Fruit fly (Drosophila melanogaster) Kc167 (cell line): ENCODE results near the gene CG32708.

Experiments
- Myc ChIP-seq: fragments of >200 bp; optimal IDR thresholded peaks from 2 replicates; lab custom pipeline; 2017; ENCODE audit warnings: missing external identifiers
- Sin3A ChIP-seq: fragments of >200 bp; optimal IDR thresholded peaks from 2 replicates; lab custom pipeline; 2018; ENCODE audit warnings: missing external identifiers
- h ChIP-seq: fragments of >200 bp; optimal IDR thresholded peaks from 3 replicates; lab custom pipeline; 2018; ENCODE audit warnings: missing external identifiers
- insv ChIP-seq: fragments of >200 bp; optimal IDR thresholded peaks from 3 replicates; lab custom pipeline; 2018; ENCODE audit warnings: missing external identifiers
- psq ChIP-seq: fragments of >200 bp; optimal IDR thresholded peaks from 2 replicates; lab custom pipeline; 2017; ENCODE audit warnings: missing external identifiers
- ttk ChIP-seq: sonication (Bioruptor generic); optimal IDR thresholded peaks from 2 replicates; lab custom pipeline; 2017; ENCODE audit warnings: missing external identifiers

CG32708 gene

DNA sequence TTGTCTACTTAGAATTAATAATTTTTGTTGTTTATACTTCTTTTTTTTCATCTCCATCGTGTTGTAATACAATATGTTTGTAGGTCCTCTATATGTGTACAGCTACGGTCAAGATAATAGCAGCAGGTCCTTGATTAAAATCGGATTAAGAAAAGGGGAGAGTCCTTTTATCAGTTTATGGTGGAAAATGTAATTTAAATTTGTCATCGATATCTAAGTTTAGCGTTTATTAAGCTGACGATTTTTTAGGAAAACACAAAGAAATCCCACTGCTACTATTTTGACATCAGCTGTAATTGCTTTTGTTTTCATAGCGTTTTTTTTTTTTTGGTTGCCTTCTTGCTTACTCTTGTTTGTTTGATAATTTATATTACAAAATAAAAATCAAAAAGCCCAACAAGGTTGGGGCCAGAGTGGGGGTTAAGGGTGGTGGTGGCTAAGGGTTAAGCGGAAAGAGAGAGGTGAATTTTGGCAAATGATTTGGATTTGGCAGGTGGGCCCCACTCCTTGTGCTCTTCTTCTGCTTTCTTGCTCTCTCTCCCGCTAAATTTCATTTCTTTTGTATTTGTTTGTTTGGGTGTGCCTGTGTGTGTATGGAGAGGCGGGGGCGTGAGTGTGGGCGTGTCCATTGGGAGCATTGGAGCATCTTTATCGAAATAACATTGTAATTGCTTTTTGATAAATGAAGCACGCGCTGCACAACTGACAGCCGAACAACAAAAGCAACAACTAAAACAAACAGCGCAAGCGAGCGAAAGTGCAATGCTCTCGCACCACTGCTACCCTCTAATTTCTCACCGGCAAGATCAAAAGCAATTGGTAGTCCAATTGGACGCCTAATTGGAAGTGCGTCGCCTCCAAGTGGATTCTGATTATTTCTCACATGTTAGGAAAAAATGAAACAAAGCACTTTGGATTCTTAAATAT, 35.4 kb downstream of the CG32708 start:
- TF ChIP-seq ttk (lab: Kevin White, UChicago) = no peak

dm6 chrX:9122492-9122891, 36.8 kb downstream of the CG32708 start:
- no peak for TF ChIP-seq Sin3A (lab: Kevin White, UChicago)
- TF ChIP-seq insv (lab: Kevin White, UChicago) = no peak
- no peak for TF ChIP-seq ttk (lab: Kevin White, UChicago)
- no peak for TF ChIP-seq psq
- no peak for TF ChIP-seq h (lab: Kevin White, UChicago)
- no peak for TF ChIP-seq Myc (lab: Kevin White, UChicago)

dm6 chrX:9127264-9128011, 41.7 kb downstream of the CG32708 start:
- no peak for TF ChIP-seq psq
- no peak for TF ChIP-seq Myc (lab: Kevin White, UChicago)
- no peak for TF ChIP-seq Sin3A (lab: Kevin White, UChicago)
- TF ChIP-seq ttk (lab: Kevin White, UChicago) = no peak
- TF ChIP-seq h (lab: Kevin White, UChicago) = no peak

DNA sequence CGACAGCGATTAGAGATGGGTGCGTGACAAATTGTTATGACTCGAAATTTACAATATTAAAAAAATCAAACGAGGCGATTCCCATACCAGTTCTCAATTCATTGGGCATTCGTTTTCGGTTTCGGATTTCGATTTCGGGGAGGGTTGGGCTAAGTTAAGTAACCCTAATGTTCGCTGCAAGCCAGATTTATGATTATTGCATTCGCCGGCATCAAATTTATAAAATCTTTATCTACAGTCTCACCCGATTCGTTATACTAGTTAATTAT, 42.2 kb downstream of the CG32708 start:
- no peak for TF ChIP-seq Myc (lab: Kevin White, UChicago)

- TF ChIP-seq insv (lab: Kevin White, UChicago) (no peak), psq (no peak), Sin3A (lab: Kevin White, UChicago) (no peak), Myc (lab: Kevin White, UChicago) (no peak), ttk (lab: Kevin White, UChicago) (no peak), h (lab: Kevin White, UChicago) (no peak)
Observed at dm6 chrX:9129436-9129835, 43.7 kb downstream of the CG32708 start.

DNA sequence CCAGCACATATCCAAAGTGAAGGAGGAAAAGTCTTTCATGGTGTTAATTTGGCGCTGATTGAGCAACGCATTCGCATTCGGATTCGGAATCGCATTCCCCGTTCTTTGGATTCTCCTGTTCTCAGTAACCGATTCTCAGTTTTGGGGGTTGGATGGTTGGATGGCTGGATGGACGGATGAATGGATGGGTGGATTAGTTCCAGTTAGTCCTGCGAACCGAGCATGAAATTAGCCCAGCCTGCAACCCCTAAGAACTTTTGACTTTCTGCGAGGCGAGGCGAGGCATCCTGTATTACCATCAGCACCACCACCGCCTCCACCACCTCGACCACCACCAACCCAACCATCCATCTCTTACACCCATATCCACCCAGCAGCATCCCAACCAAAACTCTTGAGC, 44.5 kb downstream of the CG32708 start:
- no peak for TF ChIP-seq Myc (lab: Kevin White, UChicago)
- no peak for TF ChIP-seq ttk (lab: Kevin White, UChicago)
- TF ChIP-seq Sin3A (lab: Kevin White, UChicago) = no peak
- no peak for TF ChIP-seq h (lab: Kevin White, UChicago)
- no peak for TF ChIP-seq insv (lab: Kevin White, UChicago)
- TF ChIP-seq psq = no peak

DNA sequence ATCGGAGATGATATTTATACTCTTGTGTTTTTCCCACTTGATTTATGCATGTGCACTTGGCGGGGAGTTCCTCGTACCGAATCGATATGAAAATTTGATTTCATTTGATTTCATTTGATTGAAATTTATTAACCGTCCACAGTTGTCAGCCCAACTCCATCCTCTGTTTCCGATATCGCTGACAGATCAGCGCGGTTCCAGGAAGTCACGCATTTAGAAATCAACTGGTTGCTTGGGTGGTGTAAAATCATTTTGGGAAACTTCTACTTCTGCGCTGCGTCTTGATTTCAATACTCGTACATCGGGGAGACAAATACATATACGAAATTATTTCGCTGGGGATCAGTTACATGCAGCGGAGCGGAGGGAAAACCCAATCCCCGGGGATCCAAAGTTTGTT, 45.8 kb downstream of the CG32708 start:
- TF ChIP-seq Sin3A (lab: Kevin White, UChicago) (no peak), psq (no peak), ttk (lab: Kevin White, UChicago) (no peak), h (lab: Kevin White, UChicago) (no peak), Myc (lab: Kevin White, UChicago) (no peak), insv (lab: Kevin White, UChicago) (no peak)

DNA sequence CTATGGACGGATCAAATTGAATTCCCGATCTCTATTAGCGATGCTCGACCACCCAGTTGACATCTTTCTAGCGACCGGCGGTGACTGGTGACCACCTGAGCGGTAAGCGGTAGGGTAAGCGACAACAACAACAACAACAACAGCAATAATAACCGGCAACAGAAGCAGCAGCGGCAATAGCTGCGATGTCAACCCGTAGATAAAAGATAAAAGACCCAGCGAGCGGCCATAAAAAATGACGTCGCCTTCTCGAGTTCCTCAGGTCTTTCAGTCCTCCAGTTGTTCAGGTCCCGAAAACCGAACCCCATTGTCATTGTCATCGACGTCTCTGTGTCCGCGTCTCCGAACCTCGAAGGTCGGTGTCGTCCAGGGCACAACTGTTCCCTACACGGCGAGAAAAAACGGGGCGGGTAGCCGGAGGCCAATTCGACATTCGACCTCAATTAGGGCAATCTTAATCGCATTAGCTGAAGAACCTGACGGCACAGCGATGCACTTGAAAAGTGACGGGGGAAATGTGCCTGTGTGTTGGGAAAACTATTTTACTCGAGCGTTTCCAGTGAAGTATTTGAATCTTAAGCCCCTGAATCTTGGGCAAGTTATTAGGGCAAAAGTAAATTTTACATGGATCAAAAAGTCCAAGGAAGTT, 47.0 kb downstream of the CG32708 start:
- TF ChIP-seq h (lab: Kevin White, UChicago) = no peak

- no peak for TF ChIP-seq Sin3A (lab: Kevin White, UChicago)
- TF ChIP-seq Myc (lab: Kevin White, UChicago) = no peak
- no peak for TF ChIP-seq ttk (lab: Kevin White, UChicago)
- TF ChIP-seq h (lab: Kevin White, UChicago) = no peak
- no peak for TF ChIP-seq insv (lab: Kevin White, UChicago)
- TF ChIP-seq psq = no peak
Observed at dm6 chrX:9133577-9134240, 48.0 kb downstream of the CG32708 start.

dm6 chrX:9134241-9134849, 48.6 kb downstream of the CG32708 start:
- TF ChIP-seq h (lab: Kevin White, UChicago) (no peak), psq (no peak), insv (lab: Kevin White, UChicago) (no peak), Sin3A (lab: Kevin White, UChicago) (no peak), Myc (lab: Kevin White, UChicago) (no peak), ttk (lab: Kevin White, UChicago) (no peak)

- TF ChIP-seq ttk (lab: Kevin White, UChicago) (no peak), h (lab: Kevin White, UChicago) (no peak), insv (lab: Kevin White, UChicago) (no peak), psq (no peak), Myc (lab: Kevin White, UChicago) (no peak), Sin3A (lab: Kevin White, UChicago) (no peak)
Observed at dm6 chrX:9134922-9135453, 49.3 kb downstream of the CG32708 start, which contains the start of gene fend. fend (minus strand) TSS chrX:9135099.
